Worm (Caenorhabditis elegans) whole organism, L3 larva: ENCODE results near the gene C17H12.3.

Source experiments
- R02D3.7 ChIP-seq: fragments of 150-350 bp; optimal IDR thresholded peaks from 2 replicates; lab custom pipeline; 2014; ENCODE audit warnings: missing biosample characterization, missing genetic modification characterization
- ZK546.5 ChIP-seq: sonication (generic microtip); optimal IDR thresholded peaks from 2 replicates; lab custom pipeline; 2017; ENCODE audit warnings: missing biosample characterization, missing genetic modification characterization
- aly-2 ChIP-seq: fragments of 150-350 bp; optimal IDR thresholded peaks from 2 replicates; lab custom pipeline; 2014; ENCODE audit warnings: missing biosample characterization, missing genetic modification characterization
- ama-1 ChIP-seq: fragments of 150-350 bp; optimal IDR thresholded peaks from 2 replicates; lab custom pipeline; 2018
- ceh-16 ChIP-seq: sonication (generic microtip); optimal IDR thresholded peaks from 2 replicates; lab custom pipeline; 2017; ENCODE audit warnings: missing biosample characterization, missing genetic modification characterization
- ceh-28 ChIP-seq: fragments of 150-350 bp; optimal IDR thresholded peaks from 2 replicates; lab custom pipeline; 2014; ENCODE audit warnings: missing biosample characterization, missing genetic modification reagents, missing genetic modification characterization
- ceh-82 ChIP-seq: fragments of 150-350 bp; optimal IDR thresholded peaks from 2 replicates; lab custom pipeline; 2014; ENCODE audit warnings: missing biosample characterization, missing genetic modification characterization
- daf-12 ChIP-seq: fragments of 150-350 bp; optimal IDR thresholded peaks from 2 replicates; lab custom pipeline; 2014; ENCODE audit warnings: missing biosample characterization, missing genetic modification reagents, missing genetic modification characterization
- egl-27 ChIP-seq: sonication (generic microtip); optimal IDR thresholded peaks from 4 replicates; lab custom pipeline; 2017; ENCODE audit warnings: missing biosample characterization, missing genetic modification reagents, missing genetic modification characterization
- egl-5 ChIP-seq: fragments of 150-350 bp; optimal IDR thresholded peaks from 2 replicates; lab custom pipeline; 2017; ENCODE audit warnings: missing biosample characterization, missing genetic modification reagents, missing genetic modification characterization, inconsistent platforms
- elt-1 ChIP-seq: fragments of 150-350 bp; optimal IDR thresholded peaks from 2 replicates; lab custom pipeline; 2014; ENCODE audit warnings: missing biosample characterization, missing genetic modification characterization
- elt-3 ChIP-seq, 3 experiments: fragments of 150-350 bp in 1 of 3; sonication (generic microtip) in 2 of 3; optimal IDR thresholded peaks; 2 replicates in 2 of 3; 4 replicates in 1 of 3; lab custom pipeline; 2014 to 2017; ENCODE audit warnings: missing biosample characterization in 3 of 3, missing genetic modification characterization in 3 of 3
- eor-1 ChIP-seq, 2 experiments: fragments of 150-350 bp; optimal IDR thresholded peaks; 2 replicates each; lab custom pipeline; 2014 to 2018; ENCODE audit warnings: missing biosample characterization in 2 of 2, missing genetic modification characterization in 2 of 2
- fkh-10 ChIP-seq: sonication (generic microtip); optimal IDR thresholded peaks from 2 replicates; lab custom pipeline; 2017; ENCODE audit warnings: missing biosample characterization, missing genetic modification reagents, missing genetic modification characterization
- hmg-11 ChIP-seq: sonication (generic microtip); optimal IDR thresholded peaks from 2 replicates; lab custom pipeline; 2016; ENCODE audit warnings: missing genetic modification characterization, missing compliant biosample characterization
- jun-1 ChIP-seq: fragments of 150-350 bp; optimal IDR thresholded peaks from 2 replicates; lab custom pipeline; 2014; ENCODE audit warnings: missing biosample characterization, missing genetic modification reagents, missing genetic modification characterization
- lin-15B ChIP-seq: fragments of 150-350 bp; optimal IDR thresholded peaks from 2 replicates; lab custom pipeline; 2014; ENCODE audit warnings: missing biosample characterization, missing genetic modification characterization
- lin-39 ChIP-seq: fragments of 150-350 bp; optimal IDR thresholded peaks from 2 replicates; lab custom pipeline; 2018; ENCODE audit warnings: missing biosample characterization, missing genetic modification reagents, missing genetic modification characterization
- lsy-12 ChIP-seq: sonication (generic microtip); optimal IDR thresholded peaks from 2 replicates; lab custom pipeline; 2016; ENCODE audit warnings: mild to moderate bottlenecking, missing genetic modification characterization, missing compliant biosample characterization
- mdl-1 ChIP-seq: fragments of 150-350 bp; optimal IDR thresholded peaks from 2 replicates; lab custom pipeline; 2014; ENCODE audit warnings: missing biosample characterization, missing genetic modification characterization
- nfya-1 ChIP-seq: sonication (generic microtip); optimal IDR thresholded peaks from 2 replicates; lab custom pipeline; 2017; ENCODE audit warnings: missing genetic modification characterization, mild to moderate bottlenecking, missing compliant biosample characterization, antibody characterized with exemption, moderate library complexity; ENCODE audit not compliant: insufficient read depth
- nhr-11 ChIP-seq: fragments of 150-350 bp; optimal IDR thresholded peaks from 2 replicates; lab custom pipeline; 2014; ENCODE audit warnings: missing biosample characterization, missing genetic modification characterization
- nhr-23 ChIP-seq: fragments of 150-350 bp; optimal IDR thresholded peaks from 2 replicates; lab custom pipeline; 2014; ENCODE audit warnings: missing biosample characterization, missing genetic modification reagents, missing genetic modification characterization
- nhr-25 ChIP-seq: sonication (generic microtip); optimal IDR thresholded peaks from 2 replicates; lab custom pipeline; 2017; ENCODE audit warnings: missing biosample characterization, missing genetic modification characterization
- nhr-28 ChIP-seq: fragments of 150-350 bp; optimal IDR thresholded peaks from 2 replicates; lab custom pipeline; 2014; ENCODE audit warnings: missing biosample characterization, missing genetic modification characterization
- nhr-43 ChIP-seq: sonication (generic microtip); optimal IDR thresholded peaks from 2 replicates; lab custom pipeline; 2016; ENCODE audit warnings: mild to moderate bottlenecking, missing genetic modification characterization, missing compliant biosample characterization; ENCODE audit not compliant: poor library complexity, severe bottlenecking
- nhr-76 ChIP-seq: fragments of 150-350 bp; sonication (generic microtip); optimal IDR thresholded peaks from 5 replicates; lab custom pipeline; 2014; ENCODE audit warnings: missing biosample characterization, missing genetic modification characterization
- pha-4 ChIP-seq: fragments of 150-350 bp; optimal IDR thresholded peaks from 2 replicates; lab custom pipeline; 2014; ENCODE audit warnings: missing biosample characterization, missing genetic modification reagents, missing genetic modification characterization
- skn-1 ChIP-seq: fragments of 150-350 bp; optimal IDR thresholded peaks from 2 replicates; lab custom pipeline; 2014; ENCODE audit warnings: missing biosample characterization, missing genetic modification characterization
- unc-62 ChIP-seq: fragments of 150-350 bp; sonication (generic microtip); optimal IDR thresholded peaks from 4 replicates; lab custom pipeline; 2014; ENCODE audit warnings: missing biosample characterization, missing genetic modification reagents, missing genetic modification characterization
- zag-1 ChIP-seq: fragments of 150-350 bp; optimal IDR thresholded peaks from 2 replicates; lab custom pipeline; 2014; ENCODE audit warnings: missing biosample characterization, missing genetic modification characterization
- ztf-4 ChIP-seq: fragments of 150-350 bp; optimal IDR thresholded peaks from 2 replicates; lab custom pipeline; 2014; ENCODE audit warnings: missing biosample characterization, missing genetic modification characterization

C17H12.3 gene

ce11 chrIV:6756374-6756773 lies 39.1 kb downstream of the C17H12.3 start (continued):
- TF ChIP-seq mdl-1: no peak
- no peak for TF ChIP-seq aly-2
- TF ChIP-seq unc-62 (GFP tag; lab: Kevin White, UChicago): peak; percentile 58
- peak; percentile 47 for TF ChIP-seq zag-1 (tag; lab: Kevin White, UChicago)
- peak; percentile 95 for TF ChIP-seq hmg-11 (tag; lab: Kevin White, UChicago)
- no peak for TF ChIP-seq elt-3 (tag; optimal IDR thresholded peaks at IDR 0.05; lab: Kevin White, UChicago)

- TF ChIP-seq egl-5 (tag; lab: Kevin White, UChicago) (peak; percentile 82), lin-15B (tag; lab: Kevin White, UChicago) (no peak), R02D3.7 (tag; lab: Kevin White, UChicago) (no peak), lin-39 (tag; lab: Kevin White, UChicago) (no peak), nfya-1 (peak; percentile 49), egl-27 (tag; lab: Kevin White, UChicago) (no peak), nhr-11 (tag; lab: Kevin White, UChicago) (no peak), lsy-12 (tag; lab: Kevin White, UChicago) (no peak), ceh-28 (no peak), ZK546.5 (tag; lab: Kevin White, UChicago) (no peak), nhr-76 (tag; lab: Kevin White, UChicago) (no peak), fkh-10 (GFP tag; lab: Kevin White, UChicago) (no peak)
Measured at ce11 chrIV:6751213-6751612, 44.2 kb downstream of the C17H12.3 start.

- TF ChIP-seq fkh-10 (GFP tag; lab: Kevin White, UChicago): no peak
- no peak for TF ChIP-seq skn-1 (tag; lab: Kevin White, UChicago)
- TF ChIP-seq daf-12 (tag; lab: Kevin White, UChicago): no peak
- TF ChIP-seq ceh-82 (tag; lab: Kevin White, UChicago): no peak
- no peak for TF ChIP-seq pha-4
- TF ChIP-seq nhr-43: no peak
- TF ChIP-seq unc-62 (GFP tag; lab: Kevin White, UChicago): no peak
- no peak for TF ChIP-seq nhr-23
- TF ChIP-seq ceh-16 (tag; lab: Kevin White, UChicago): no peak
- TF ChIP-seq aly-2: no peak
- TF ChIP-seq zag-1 (tag; lab: Kevin White, UChicago): no peak
- no peak for TF ChIP-seq nfya-1
- no peak for TF ChIP-seq nhr-28 (tag; lab: Kevin White, UChicago)
Measured at ce11 chrIV:6750117-6750516, 45.3 kb downstream of the C17H12.3 start.

ce11 chrIV:6748491-6748890 lies 46.9 kb downstream of the C17H12.3 start, which contains the start of gene lin-45:
TSS of gene lin-45 (minus strand) at chrIV:6748572.
- TF ChIP-seq nfya-1: peak; percentile 32
- no peak for TF ChIP-seq ztf-4 (tag; lab: Kevin White, UChicago)

- peak; percentile 64 for TF ChIP-seq nhr-23
- TF ChIP-seq nfya-1: peak; percentile 34
- no peak for TF ChIP-seq unc-62 (GFP tag; lab: Kevin White, UChicago)
- peak; percentile 9 for TF ChIP-seq hmg-11 (tag; lab: Kevin White, UChicago)
- TF ChIP-seq ztf-4 (tag; lab: Kevin White, UChicago): no peak
- peak; percentile 28 for TF ChIP-seq ceh-28
- TF ChIP-seq nhr-25: peak; percentile 34
- no peak for TF ChIP-seq elt-1 (tag; lab: Kevin White, UChicago)
- no peak for TF ChIP-seq daf-12 (tag; lab: Kevin White, UChicago)
- peak; percentile 68 for TF ChIP-seq pha-4
- peak; percentile 31 for TF ChIP-seq lin-15B (tag; lab: Kevin White, UChicago)
- TF ChIP-seq nhr-43: peak; percentile 22
- no peak for TF ChIP-seq ama-1 (lab: Kevin White, UChicago)
- TF ChIP-seq, all 47 proteins: peak for 8
Measured at ce11 chrIV:6747652-6748051, 47.8 kb downstream of the C17H12.3 start.

- TF ChIP-seq eor-1 (tag; optimal IDR thresholded peaks at IDR 0.05; lab: Kevin White, UChicago) (no peak), elt-3 (tag; optimal IDR thresholded peaks at IDR 0.05; lab: Kevin White, UChicago) (no peak), mdl-1 (no peak), jun-1 (no peak), skn-1 (tag; lab: Kevin White, UChicago) (no peak), nfya-1 (no peak), egl-5 (tag; lab: Kevin White, UChicago) (no peak)
Measured at ce11 chrIV:6747083-6747482, 48.3 kb downstream of the C17H12.3 start.
